Worm (Caenorhabditis elegans): ENCODE measurements around the gene T04C9.3.

Gene T04C9.3

DNA sequence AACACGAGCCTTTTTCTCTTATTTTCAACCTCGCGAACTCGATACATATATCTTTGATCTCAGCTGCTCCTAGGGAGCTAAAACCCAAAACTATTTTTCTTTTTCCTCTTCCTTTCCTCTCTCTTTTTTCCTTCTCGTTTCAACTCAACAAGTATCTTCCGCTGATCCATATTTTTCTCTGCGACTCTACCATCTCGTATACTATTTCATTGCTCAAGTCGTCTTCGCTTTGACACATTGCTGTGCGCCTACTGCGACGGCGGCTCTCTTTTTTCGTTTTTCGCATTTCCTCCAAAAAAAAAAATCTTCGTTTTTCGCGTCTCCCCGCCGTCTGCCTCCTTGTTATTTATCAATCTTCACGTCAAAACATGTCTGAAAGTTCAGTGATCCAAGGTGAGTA, 35.6 kb upstream of the T04C9.3 start (continued):
- TF ChIP-seq ZK185.1 (tag; optimal IDR thresholded peaks at IDR 0.05; ENCODE audit: poor library complexity, severe bottlenecking) (no peak), Y56A3A.18 (GFP tag; IDR thresholded peaks at IDR 0.05) (no peak), sea-2 (GFP tag; IDR thresholded peaks at IDR 0.05) (no peak), gei-17 (GFP tag; optimal IDR thresholded peaks at IDR 0.05) (no peak), Y53F4B.3 (GFP tag; IDR thresholded peaks at IDR 0.05) (no peak), ama-1 (optimal IDR thresholded peaks at IDR 0.05) (peak; percentile 60), ama-1 (GFP tag; optimal IDR thresholded peaks at IDR 0.05) (no peak), hmg-1.2 (GFP tag; IDR thresholded peaks at IDR 0.05) (peak; percentile 77), C17E4.6 (GFP tag; IDR thresholded peaks at IDR 0.05) (no peak), hlh-26 (GFP tag; conservative IDR thresholded peaks at IDR 0.05) (no peak), ztf-18 (tag; optimal IDR thresholded peaks at IDR 0.05) (no peak), attf-6 (GFP tag; IDR thresholded peaks at IDR 0.05) (no peak), lin-54 (GFP tag; optimal IDR thresholded peaks at IDR 0.05) (no peak), Y79H2A.3 (GFP tag; conservative IDR thresholded peaks at IDR 0.05) (no peak), rec-8 (tag; optimal IDR thresholded peaks at IDR 0.05) (no peak), attf-5 (GFP tag; optimal IDR thresholded peaks at IDR 0.05) (no peak), hsf-1 (GFP tag; IDR thresholded peaks at IDR 0.05) (no peak), snpc-4 (GFP tag; optimal IDR thresholded peaks at IDR 0.05) (no peak), snpc-4 (tag; optimal IDR thresholded peaks at IDR 0.05) (no peak), Y53G8AR.9 (GFP tag; conservative IDR thresholded peaks at IDR 0.05) (no peak), madf-8 (GFP tag; conservative IDR thresholded peaks at IDR 0.05) (no peak), K12H6.12 (tag; optimal IDR thresholded peaks at IDR 0.05) (peak; percentile 48), rpc-1 (optimal IDR thresholded peaks at IDR 0.05) (no peak), rpc-1 (tag; optimal IDR thresholded peaks at IDR 0.05) (no peak), nhr-27 (tag; optimal IDR thresholded peaks at IDR 0.05) (no peak), cebp-1 (GFP tag; IDR thresholded peaks at IDR 0.05) (no peak), cebp-1 (tag; optimal IDR thresholded peaks at IDR 0.05) (peak; percentile 14), akir-1 (GFP tag; optimal IDR thresholded peaks at IDR 0.05) (no peak), xnd-1 (tag; optimal IDR thresholded peaks at IDR 0.05) (no peak), T26A5.8 (tag; optimal IDR thresholded peaks at IDR 0.05) (no peak), F57A8.1 (GFP tag; optimal IDR thresholded peaks at IDR 0.05) (no peak), ztf-3 (GFP tag; optimal IDR thresholded peaks at IDR 0.05) (peak; percentile 17), lir-1 (GFP tag; conservative IDR thresholded peaks at IDR 0.05) (no peak), snpc-3.4 (tag; optimal IDR thresholded peaks at IDR 0.05) (no peak), mes-4 (tag; optimal IDR thresholded peaks at IDR 0.05) (no peak), egl-18 (GFP tag; IDR thresholded peaks at IDR 0.05) (no peak), sptf-2 (GFP tag; optimal IDR thresholded peaks at IDR 0.05) (no peak), ceh-100 (GFP tag; IDR thresholded peaks at IDR 0.05) (no peak), lin-26 (GFP tag; IDR thresholded peaks at IDR 0.05) (no peak), repo-1 (tag; optimal IDR thresholded peaks at IDR 0.05) (no peak), let-526 (GFP tag; IDR thresholded peaks at IDR 0.05) (no peak), nhr-80 (tag; optimal IDR thresholded peaks at IDR 0.05) (no peak), ceh-58 (GFP tag; IDR thresholded peaks at IDR 0.05) (no peak), mel-28 (tag; optimal IDR thresholded peaks at IDR 0.05; ENCODE audit: borderline replicate concordance) (no peak), ceh-40 (GFP tag; IDR thresholded peaks at IDR 0.05) (no peak), atf-7 (tag; optimal IDR thresholded peaks at IDR 0.05) (no peak), ztf-28 (GFP tag; IDR thresholded peaks at IDR 0.05) (no peak), F49E8.2 (tag; optimal IDR thresholded peaks at IDR 0.05; ENCODE audit: insufficient read depth) (no peak), ccch-3 (GFP tag; optimal IDR thresholded peaks at IDR 0.05) (no peak), nhr-90 (tag; optimal IDR thresholded peaks at IDR 0.05) (no peak), lsl-1 (GFP tag; optimal IDR thresholded peaks at IDR 0.05) (no peak)

All from whole organism, young adult.